Worm (Caenorhabditis elegans) whole organism, L4 larva: ENCODE data around the gene bar-1.

Source experiments
- D1046.2 ChIP-seq: fragments of 200-800 bp; sonication (Bioruptor generic); IDR thresholded peaks from 2 replicates; pipeline ENCODE4 v1.3.6; 2022; ENCODE audit warnings: missing genetic modification characterization, missing compliant biosample characterization
- F10B5.3 ChIP-seq: sonication (generic microtip); optimal IDR thresholded peaks from 2 replicates; lab custom pipeline; 2016; ENCODE audit warnings: mild to moderate bottlenecking, missing genetic modification characterization, missing compliant biosample characterization
- F49E8.2 ChIP-seq: sonication (generic microtip); optimal IDR thresholded peaks from 2 replicates; lab custom pipeline; 2016; ENCODE audit warnings: missing compliant biosample characterization, mild to moderate bottlenecking, missing genetic modification characterization, borderline replicate concordance
- T20F7.1 ChIP-seq: fragments of 200-800 bp; sonication (Bioruptor generic); optimal IDR thresholded peaks from 2 replicates; lab custom pipeline; 2018; ENCODE audit warnings: mild to moderate bottlenecking, missing genetic modification characterization, missing compliant biosample characterization
- T26A8.4 ChIP-seq: fragments of 200-800 bp; sonication (Bioruptor generic); IDR thresholded peaks from 2 replicates; pipeline ENCODE4 v1.3.6; 2022; ENCODE audit warnings: missing genetic modification characterization, missing compliant biosample characterization
- Y105C5A.15 ChIP-seq: fragments of 200-800 bp; sonication (Bioruptor generic); IDR thresholded peaks from 2 replicates; pipeline ENCODE4 v1.3.6; 2022; ENCODE audit warnings: missing genetic modification characterization, missing compliant biosample characterization
- Y5F2A.4 ChIP-seq: fragments of 200-800 bp; sonication (Bioruptor generic); optimal IDR thresholded peaks from 2 replicates; lab custom pipeline; 2018; ENCODE audit warnings: mild to moderate bottlenecking, missing genetic modification characterization, missing compliant biosample characterization
- ama-1 ChIP-seq: fragments of 150-350 bp; optimal IDR thresholded peaks from 2 replicates; lab custom pipeline; 2014; ENCODE audit warnings: inconsistent platforms, mixed read lengths
- attf-4 ChIP-seq: sonication (generic microtip); optimal IDR thresholded peaks from 3 replicates; lab custom pipeline; 2017; ENCODE audit warnings: missing biosample characterization, missing genetic modification characterization
- ceh-20 ChIP-seq: fragments of 200-800 bp; sonication (Bioruptor generic); IDR thresholded peaks from 2 replicates; pipeline ENCODE4 v1.3.6; 2022; ENCODE audit warnings: missing genetic modification reagents, missing genetic modification characterization, missing compliant biosample characterization
- ceh-28 ChIP-seq: fragments of 150-350 bp; optimal IDR thresholded peaks from 2 replicates; lab custom pipeline; 2014; ENCODE audit warnings: missing biosample characterization, missing genetic modification reagents, missing genetic modification characterization
- ceh-32 ChIP-seq: sonication (generic microtip); optimal IDR thresholded peaks from 2 replicates; lab custom pipeline; 2016; ENCODE audit warnings: mild to moderate bottlenecking, missing genetic modification characterization, missing compliant biosample characterization; ENCODE audit not compliant: poor library complexity
- ceh-62 ChIP-seq: sonication (generic microtip); optimal IDR thresholded peaks from 2 replicates; lab custom pipeline; 2017; ENCODE audit warnings: missing biosample characterization, missing genetic modification characterization
- ces-1 ChIP-seq: fragments of 150-350 bp; sonication (generic microtip); optimal IDR thresholded peaks from 4 replicates; lab custom pipeline; 2014; ENCODE audit warnings: missing biosample characterization, missing genetic modification reagents, missing genetic modification characterization
- cey-2 ChIP-seq: sonication (generic microtip); optimal IDR thresholded peaks from 3 replicates; lab custom pipeline; 2017; ENCODE audit warnings: missing genetic modification characterization, mild to moderate bottlenecking, missing compliant biosample characterization, antibody characterized with exemption, borderline replicate concordance; ENCODE audit not compliant: insufficient read depth
- daf-12 ChIP-seq: fragments of 150-350 bp; optimal IDR thresholded peaks from 2 replicates; lab custom pipeline; 2014; ENCODE audit warnings: missing biosample characterization, missing genetic modification reagents, missing genetic modification characterization
- daf-8 ChIP-seq: fragments of 200-800 bp; sonication (Bioruptor generic); IDR thresholded peaks from 2 replicates; pipeline ENCODE4 v1.3.6; 2022; ENCODE audit warnings: missing genetic modification characterization, missing compliant biosample characterization
- egl-27 ChIP-seq: sonication (generic microtip); optimal IDR thresholded peaks from 3 replicates; lab custom pipeline; 2017; ENCODE audit warnings: missing biosample characterization, missing genetic modification reagents, missing genetic modification characterization
- fkh-10 ChIP-seq: fragments of 150-350 bp; optimal IDR thresholded peaks from 2 replicates; lab custom pipeline; 2014; ENCODE audit warnings: missing biosample characterization, missing genetic modification reagents, missing genetic modification characterization
- gei-8 ChIP-seq: fragments of 200-800 bp; sonication (Bioruptor generic); optimal IDR thresholded peaks from 2 replicates; lab custom pipeline; 2018; ENCODE audit warnings: mild to moderate bottlenecking, missing genetic modification characterization, missing compliant biosample characterization
- hif-1 ChIP-seq, 2 experiments: sonication (generic microtip); optimal IDR thresholded peaks; 2 replicates each; lab custom pipeline; 2016 to 2017; ENCODE audit warnings: missing compliant biosample characterization in 2 of 2, missing genetic modification characterization in 2 of 2, missing genetic modification reagents in 2 of 2, missing genotype in 2 of 2, mild to moderate bottlenecking in 1 of 2
- hlh-30 ChIP-seq: sonication (generic microtip); optimal IDR thresholded peaks from 2 replicates; lab custom pipeline; 2017; ENCODE audit warnings: antibody characterized with exemption, mild to moderate bottlenecking, missing genetic modification characterization, missing compliant biosample characterization; ENCODE audit not compliant: insufficient read depth
- hmg-1.1 ChIP-seq: fragments of 200-800 bp; sonication (Bioruptor generic); IDR thresholded peaks from 2 replicates; pipeline ENCODE4 v1.3.6; 2022; ENCODE audit warnings: missing genetic modification reagents, missing genetic modification characterization, missing compliant biosample characterization
- lin-1 ChIP-seq: fragments of 200-800 bp; sonication (Bioruptor generic); IDR thresholded peaks from 2 replicates; pipeline ENCODE4 v1.3.6; 2022; ENCODE audit warnings: missing genetic modification reagents, missing genetic modification characterization, missing compliant biosample characterization
- lin-15B ChIP-seq: fragments of 150-350 bp; sonication (generic microtip); optimal IDR thresholded peaks from 3 replicates; lab custom pipeline; 2014; ENCODE audit warnings: missing biosample characterization, missing genetic modification characterization
- lin-38 ChIP-seq: fragments of 200-800 bp; sonication (Bioruptor generic); IDR thresholded peaks from 2 replicates; pipeline ENCODE4 v1.3.6; 2022; ENCODE audit warnings: missing genetic modification reagents, missing genetic modification characterization, missing compliant biosample characterization
- lin-39 ChIP-seq: fragments of 150-350 bp; optimal IDR thresholded peaks from 2 replicates; lab custom pipeline; 2014; ENCODE audit warnings: missing biosample characterization, missing genetic modification reagents, missing genetic modification characterization
- lir-3 ChIP-seq: sonication (generic microtip); optimal IDR thresholded peaks from 2 replicates; lab custom pipeline; 2016; ENCODE audit warnings: mild to moderate bottlenecking, missing genetic modification characterization, missing compliant biosample characterization
- mdt-29 ChIP-seq: fragments of 200-800 bp; sonication (Bioruptor generic); IDR thresholded peaks from 2 replicates; pipeline ENCODE4 v1.3.6; 2022; ENCODE audit warnings: missing genetic modification reagents, missing genetic modification characterization, missing compliant biosample characterization
- mes-2 ChIP-seq: sonication (generic microtip); optimal IDR thresholded peaks from 2 replicates; lab custom pipeline; 2016; ENCODE audit warnings: missing genotype, mild to moderate bottlenecking, missing genetic modification characterization, missing compliant biosample characterization; ENCODE audit not compliant: poor library complexity, severe bottlenecking
- mxl-2 ChIP-seq: fragments of 200-800 bp; sonication (Bioruptor generic); conservative IDR thresholded peaks from 2 replicates; pipeline ENCODE4 v1.3.6; 2022; ENCODE audit warnings: missing genetic modification reagents, missing genetic modification characterization, missing compliant biosample characterization
- nhr-10 ChIP-seq: fragments of 150-350 bp; optimal IDR thresholded peaks from 2 replicates; lab custom pipeline; 2014; ENCODE audit warnings: missing biosample characterization, missing genetic modification characterization
- nhr-102 ChIP-seq: sonication (generic microtip); optimal IDR thresholded peaks from 2 replicates; lab custom pipeline; 2016; ENCODE audit warnings: mild to moderate bottlenecking, missing genetic modification characterization, moderate library complexity, missing compliant biosample characterization
- nhr-11 ChIP-seq: fragments of 150-350 bp; optimal IDR thresholded peaks from 2 replicates; lab custom pipeline; 2014; ENCODE audit warnings: missing biosample characterization, missing genetic modification characterization
- nhr-28 ChIP-seq: fragments of 150-350 bp; optimal IDR thresholded peaks from 2 replicates; lab custom pipeline; 2014; ENCODE audit warnings: missing biosample characterization, missing genetic modification characterization
- nhr-41 ChIP-seq: fragments of 200-800 bp; sonication (Bioruptor generic); IDR thresholded peaks from 2 replicates; pipeline ENCODE4 v1.3.6; 2022; ENCODE audit warnings: missing genetic modification reagents, missing genetic modification characterization, missing compliant biosample characterization
- nhr-42 ChIP-seq: fragments of 200-800 bp; sonication (Bioruptor generic); IDR thresholded peaks from 2 replicates; pipeline ENCODE4 v1.3.6; 2022; ENCODE audit warnings: missing genetic modification characterization, missing compliant biosample characterization
- nhr-77 ChIP-seq: fragments of 150-350 bp; optimal IDR thresholded peaks from 2 replicates; lab custom pipeline; 2014; ENCODE audit warnings: missing biosample characterization, missing genetic modification characterization
- rbr-2 ChIP-seq: sonication (generic microtip); optimal IDR thresholded peaks from 2 replicates; lab custom pipeline; 2016; ENCODE audit warnings: missing genotype, missing genetic modification characterization, missing compliant biosample characterization
- saeg-2 ChIP-seq: fragments of 200-800 bp; sonication (Bioruptor generic); IDR thresholded peaks from 2 replicates; pipeline ENCODE4 v1.3.6; 2022; ENCODE audit warnings: missing genetic modification reagents, missing genetic modification characterization, missing compliant biosample characterization
- sdz-12 ChIP-seq: fragments of 200-800 bp; sonication (Bioruptor generic); optimal IDR thresholded peaks from 2 replicates; lab custom pipeline; 2018; ENCODE audit warnings: mild to moderate bottlenecking, missing genetic modification characterization, missing compliant biosample characterization
- skn-1 ChIP-seq: fragments of 150-350 bp; optimal IDR thresholded peaks from 2 replicates; lab custom pipeline; 2014; ENCODE audit warnings: missing biosample characterization, missing genetic modification characterization
- snpc-1.2 ChIP-seq: fragments of 200-800 bp; sonication (Bioruptor generic); IDR thresholded peaks from 2 replicates; pipeline ENCODE4 v1.3.6; 2022; ENCODE audit warnings: missing genetic modification reagents, missing genetic modification characterization, missing compliant biosample characterization
- snpc-4 ChIP-seq: fragments of 150-350 bp; optimal IDR thresholded peaks from 2 replicates; lab custom pipeline; 2014; ENCODE audit warnings: missing biosample characterization, missing genetic modification characterization
- unc-130 ChIP-seq: sonication (generic microtip); optimal IDR thresholded peaks from 2 replicates; lab custom pipeline; 2016; ENCODE audit warnings: missing genetic modification reagents, missing genetic modification characterization, missing compliant biosample characterization
- unc-62 ChIP-seq, 3 experiments: fragments of 150-350 bp in 1 of 3; sonication (generic microtip); optimal IDR thresholded peaks in 2 of 3; peaks in 1 of 3; 1 replicate in 1 of 3; 2 replicates in 2 of 3; lab custom pipeline; 2014 to 2017; ENCODE audit warnings: missing biosample characterization in 3 of 3, missing genetic modification characterization in 3 of 3, missing genetic modification reagents in 3 of 3, missing genotype in 1 of 3
- vab-7 ChIP-seq: fragments of 200-800 bp; sonication (Bioruptor generic); IDR thresholded peaks from 2 replicates; pipeline ENCODE4 v1.3.6; 2022; ENCODE audit warnings: missing genetic modification reagents, missing genetic modification characterization, missing compliant biosample characterization
- zag-1 ChIP-seq: fragments of 150-350 bp; optimal IDR thresholded peaks from 2 replicates; lab custom pipeline; 2014; ENCODE audit warnings: missing biosample characterization, missing genetic modification characterization
- zip-2 ChIP-seq: fragments of 150-350 bp; optimal IDR thresholded peaks from 2 replicates; lab custom pipeline; 2014; ENCODE audit warnings: missing biosample characterization, missing genetic modification characterization
- ztf-7 ChIP-seq: fragments of 150-350 bp; optimal IDR thresholded peaks from 2 replicates; lab custom pipeline; 2014; ENCODE audit warnings: missing biosample characterization, missing genetic modification characterization

bar-1 gene

DNA sequence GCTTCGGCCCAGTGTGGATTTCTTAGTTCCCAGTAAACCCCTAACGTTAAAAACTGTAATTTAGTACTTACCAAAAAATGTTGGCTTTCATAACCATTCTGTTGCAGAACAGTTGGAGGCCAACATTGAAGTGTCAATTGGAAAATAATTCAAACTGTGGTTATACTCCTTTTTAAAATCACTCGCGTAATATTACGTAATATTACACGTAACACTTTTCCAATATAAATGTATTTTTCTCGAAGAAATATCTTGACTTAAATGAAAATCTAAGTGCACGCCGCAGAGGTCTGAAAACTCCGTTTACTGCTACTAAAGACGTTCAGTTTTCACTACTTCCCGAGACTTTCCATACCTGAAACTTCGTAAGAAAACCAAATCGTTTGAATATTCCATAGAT, 33.8 kb upstream of the bar-1 start:
- no peak for TF ChIP-seq mxl-2 (GFP tag; lab: Robert Waterston, UW)
- TF ChIP-seq cey-2 (tag; lab: Kevin White, UChicago) = no peak
- TF ChIP-seq lir-3 (tag; lab: Kevin White, UChicago) = no peak
- TF ChIP-seq ceh-28 (tag; lab: Kevin White, UChicago) = no peak
- TF ChIP-seq hlh-30 (tag; lab: Kevin White, UChicago) = no peak
- TF ChIP-seq mes-2 (tag; lab: Kevin White, UChicago) = no peak
- no peak for TF ChIP-seq zip-2 (tag; lab: Kevin White, UChicago)
- TF ChIP-seq nhr-11 (tag; lab: Kevin White, UChicago) = no peak
- TF ChIP-seq nhr-102 (tag; lab: Kevin White, UChicago) = no peak
- TF ChIP-seq unc-130 (GFP tag; lab: Kevin White, UChicago) = no peak
- TF ChIP-seq gei-8 = no peak

DNA sequence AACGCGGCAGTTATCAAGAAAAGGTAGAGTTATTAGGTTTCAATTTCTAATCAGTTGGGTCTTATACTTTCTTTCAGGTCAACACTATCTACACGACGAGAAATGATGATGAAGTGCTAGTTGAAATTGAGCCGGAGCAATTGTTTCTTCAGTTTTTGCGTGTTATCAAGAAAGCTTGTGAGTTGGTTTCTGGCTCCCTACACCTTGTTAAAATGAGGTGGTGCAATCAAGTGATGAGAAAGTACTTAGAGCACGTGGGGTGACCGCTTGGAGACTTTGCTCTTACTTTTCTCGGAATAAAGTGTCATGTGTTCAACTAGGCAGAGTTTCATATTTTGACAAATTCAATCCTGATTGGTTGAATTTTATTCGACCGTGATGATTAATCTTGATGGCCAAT, 30.1 kb upstream of the bar-1 start:
- TF ChIP-seq lin-15B (tag; lab: Kevin White, UChicago) (no peak), Y5F2A.4 (GFP tag; lab: Kevin White, UChicago) (no peak), snpc-1.2 (GFP tag; lab: Robert Waterston, UW) (no peak), attf-4 (tag; lab: Kevin White, UChicago) (no peak), unc-62 (GFP tag; optimal IDR thresholded peaks at IDR 0.05 in 1 of 2; lab: Kevin White, UChicago) (peak in 1 of 2 experiments; percentile 87), unc-62 (tag; optimal IDR thresholded peaks at IDR 0.05; lab: Kevin White, UChicago) (no peak), mdt-29 (GFP tag; lab: Robert Waterston, UW) (no peak), mes-2 (tag; lab: Kevin White, UChicago) (no peak), fkh-10 (GFP tag; lab: Kevin White, UChicago) (no peak), T20F7.1 (GFP tag; lab: Kevin White, UChicago) (no peak), ztf-7 (tag; lab: Kevin White, UChicago) (peak; percentile 52), nhr-41 (GFP tag; lab: Robert Waterston, UW) (no peak), T26A8.4 (GFP tag; lab: Robert Waterston, UW) (no peak), hmg-1.1 (GFP tag; lab: Robert Waterston, UW) (no peak), D1046.2 (GFP tag; lab: Robert Waterston, UW) (no peak), F10B5.3 (no peak), ces-1 (GFP tag; lab: Kevin White, UChicago) (no peak), ceh-32 (tag; lab: Kevin White, UChicago) (no peak), lir-3 (tag; lab: Kevin White, UChicago) (no peak), Y105C5A.15 (GFP tag; lab: Robert Waterston, UW) (no peak), egl-27 (tag; lab: Kevin White, UChicago) (no peak), nhr-28 (tag; lab: Kevin White, UChicago) (peak; percentile 9), daf-12 (tag; lab: Kevin White, UChicago) (no peak), F49E8.2 (tag; lab: Kevin White, UChicago) (no peak), ama-1 (lab: Kevin White, UChicago) (no peak), snpc-4 (tag; lab: Kevin White, UChicago) (no peak), skn-1 (tag; lab: Kevin White, UChicago) (no peak), nhr-10 (tag; lab: Kevin White, UChicago) (peak; percentile 22), sdz-12 (GFP tag; lab: Kevin White, UChicago) (no peak), lin-38 (GFP tag; lab: Robert Waterston, UW) (no peak), daf-8 (GFP tag; lab: Robert Waterston, UW) (no peak), ceh-62 (tag; lab: Kevin White, UChicago) (no peak), nhr-102 (tag; lab: Kevin White, UChicago) (peak; percentile 29), nhr-77 (tag; lab: Kevin White, UChicago) (peak; percentile 33), saeg-2 (GFP tag; lab: Robert Waterston, UW) (no peak), vab-7 (GFP tag; lab: Robert Waterston, UW) (no peak), rbr-2 (tag; lab: Kevin White, UChicago) (no peak), ceh-20 (GFP tag; lab: Robert Waterston, UW) (no peak), lin-1 (no peak), hif-1 (tag; optimal IDR thresholded peaks at IDR 0.05; lab: Kevin White, UChicago) (no peak), nhr-42 (GFP tag; lab: Robert Waterston, UW) (no peak), lin-39 (tag; lab: Kevin White, UChicago) (no peak), zag-1 (tag; lab: Kevin White, UChicago) (no peak)
